Worm (Caenorhabditis elegans) whole organism, midembryonic: Measurements from ENCODE around the gene B0334.20.
A peak's percentile ranks its signal among the peaks of the same experiment; 100 is the strongest.

Source experiments
- T22C8.4 ChIP-seq: fragments of 200-800 bp; sonication (Bioruptor generic); IDR thresholded peaks from 2 replicates; pipeline ENCODE4 v1.3.6; 2022; ENCODE audit warnings: missing genetic modification characterization, missing compliant biosample characterization
- cog-1 ChIP-seq: sonication (generic microtip); optimal IDR thresholded peaks from 2 replicates; lab custom pipeline; 2016; ENCODE audit warnings: missing genetic modification characterization, missing compliant biosample characterization
- flt-1 ChIP-seq: fragments of 200-800 bp; sonication (Bioruptor generic); IDR thresholded peaks from 2 replicates; pipeline ENCODE4 v1.3.6; 2022; ENCODE audit warnings: missing genetic modification characterization, missing compliant biosample characterization
- med-1 ChIP-seq: sonication (generic microtip); optimal IDR thresholded peaks from 2 replicates; lab custom pipeline; 2017; ENCODE audit warnings: missing genetic modification characterization, mild to moderate bottlenecking, missing compliant biosample characterization, antibody characterized with exemption, missing genetic modification reagents; ENCODE audit not compliant: insufficient read depth
- ref-1 ChIP-seq: fragments of 200-800 bp; sonication (Bioruptor generic); conservative IDR thresholded peaks from 2 replicates; pipeline ENCODE4 v1.3.6; 2022; ENCODE audit warnings: missing genetic modification reagents, missing genetic modification characterization, missing compliant biosample characterization
- tab-1 ChIP-seq: fragments of 200-800 bp; sonication (Bioruptor generic); IDR thresholded peaks from 2 replicates; pipeline ENCODE4 v1.3.6; 2022; ENCODE audit warnings: missing genetic modification characterization, missing compliant biosample characterization

- TF ChIP-seq flt-1 (GFP tag; lab: Robert Waterston, UW), result 0 out of 2 replicates have a peak, but pooled peaks have one; percentile 13
- no peak for TF ChIP-seq med-1 (GFP tag; lab: Kevin White, UChicago)
- no peak for TF ChIP-seq T22C8.4
- TF ChIP-seq ref-1 (GFP tag; lab: Robert Waterston, UW), result no peak
- no peak for TF ChIP-seq cog-1 (tag; lab: Kevin White, UChicago)
- no peak for TF ChIP-seq tab-1 (GFP tag; lab: Robert Waterston, UW)
Observed at ce11 chrII:11547254-11547687, 47.0 kb upstream of the B0334.20 start, which contains the start of gene F54D5.7.
